Worm (Caenorhabditis elegans): ENCODE measurements around the gene srbc-29.

ce11 chrV:3442609-3443008, 28.1 kb downstream of the srbc-29 start:
- no peak for TF ChIP-seq unc-62 (GFP tag; optimal IDR thresholded peaks at IDR 0.05)
- TF ChIP-seq unc-130 (GFP tag; optimal IDR thresholded peaks at IDR 0.05), result no peak
- TF ChIP-seq snpc-4 (GFP tag; optimal IDR thresholded peaks at IDR 0.05), result no peak
- no peak for TF ChIP-seq snpc-4 (tag; optimal IDR thresholded peaks at IDR 0.05)
- TF ChIP-seq ceh-79 (tag; optimal IDR thresholded peaks at IDR 0.05), result no peak
- TF ChIP-seq F57C9.4 (tag; optimal IDR thresholded peaks at IDR 0.05), result no peak
- no peak for TF ChIP-seq akir-1 (GFP tag; optimal IDR thresholded peaks at IDR 0.05)
- no peak for TF ChIP-seq nfya-1 (tag; optimal IDR thresholded peaks at IDR 0.05; ENCODE audit: borderline replicate concordance, insufficient read depth)
- TF ChIP-seq xnd-1 (tag; optimal IDR thresholded peaks at IDR 0.05), result no peak
- TF ChIP-seq ama-1 (optimal IDR thresholded peaks at IDR 0.05), result no peak
- no peak for TF ChIP-seq ama-1 (GFP tag; optimal IDR thresholded peaks at IDR 0.05)
- TF ChIP-seq T07F8.4 (tag; optimal IDR thresholded peaks at IDR 0.05), result no peak
- no peak for TF ChIP-seq hrde-1 (tag; optimal IDR thresholded peaks at IDR 0.05; ENCODE audit: borderline replicate concordance)
- no peak for TF ChIP-seq ztf-26 (tag; optimal IDR thresholded peaks at IDR 0.05)
- TF ChIP-seq lin-35 (GFP tag; optimal IDR thresholded peaks at IDR 0.05), result no peak

All from whole organism, young adult.